Fruit fly (Drosophila melanogaster): ENCODE measurements around the gene chb.

chb gene

dm6 chr3L:21176935-21177581, 4.4 kb downstream of the chb start:
- peak; percentile 27 for TF ChIP-seq CG33017 (tag; optimal IDR thresholded peaks at IDR 0.05)
- peak; percentile 47 for TF ChIP-seq CG14711 (tag; optimal IDR thresholded peaks at IDR 0.05)
- no peak for TF ChIP-seq CG12768 (GFP tag; optimal IDR thresholded peaks at IDR 0.05)
- TF ChIP-seq CG1620 (GFP tag; optimal IDR thresholded peaks at IDR 0.05), result no peak

- TF ChIP-seq toe (GFP tag; optimal IDR thresholded peaks at IDR 0.05) (no peak), CG7101 (tag; optimal IDR thresholded peaks at IDR 0.05) (no peak), ovo (GFP tag; optimal IDR thresholded peaks at IDR 0.05) (no peak), cic (GFP tag; optimal IDR thresholded peaks at IDR 0.05) (no peak), CG12768 (GFP tag; optimal IDR thresholded peaks at IDR 0.05) (no peak), Clk (GFP tag; optimal IDR thresholded peaks at IDR 0.05) (no peak), CG5204 (GFP tag; optimal IDR thresholded peaks at IDR 0.05) (no peak), Hr96 (GFP tag; optimal IDR thresholded peaks at IDR 0.05) (no peak), CG33017 (tag; optimal IDR thresholded peaks at IDR 0.05) (no peak), kay (GFP tag; ENCODE audit: borderline replicate concordance) (no peak), CG1620 (GFP tag; optimal IDR thresholded peaks at IDR 0.05) (no peak), cnc (optimal IDR thresholded peaks at IDR 0.05) (no peak), Mnt (GFP tag; optimal IDR thresholded peaks at IDR 0.05) (no peak), CG11617 (GFP tag; optimal IDR thresholded peaks at IDR 0.05) (no peak), tj (GFP tag; optimal IDR thresholded peaks at IDR 0.05) (no peak), CG14711 (tag; optimal IDR thresholded peaks at IDR 0.05) (no peak), pad (GFP tag; optimal IDR thresholded peaks at IDR 0.05) (no peak), Crg-1 (GFP tag; optimal IDR thresholded peaks at IDR 0.05) (no peak), bab1 (GFP tag; optimal IDR thresholded peaks at IDR 0.05) (no peak)
Observed at dm6 chr3L:21185622-21186021, 13.0 kb downstream of the chb start.

DNA sequence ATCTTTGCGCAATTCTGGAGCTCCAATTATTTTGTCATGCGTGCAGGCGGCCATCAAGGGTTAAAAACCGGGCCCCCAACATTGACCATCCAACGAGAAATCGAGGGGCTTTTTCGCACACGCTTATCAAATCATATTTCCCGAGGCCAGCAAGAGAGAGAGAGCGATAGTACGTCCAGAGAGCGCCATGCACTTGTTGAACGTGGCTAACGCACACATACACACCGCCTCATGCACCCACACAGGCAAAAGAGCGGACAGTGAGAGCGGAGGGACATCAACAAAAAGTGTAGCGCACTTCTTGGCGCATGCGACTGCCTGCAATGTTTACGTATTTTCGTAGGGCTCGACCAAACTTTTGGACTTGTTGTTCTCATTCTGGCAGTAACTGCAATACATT, 13.8 kb downstream of the chb start:
- TF ChIP-seq bab1 (GFP tag; optimal IDR thresholded peaks at IDR 0.05), result no peak
- no peak for TF ChIP-seq kay (GFP tag; ENCODE audit: borderline replicate concordance)
- no peak for TF ChIP-seq Hr96 (GFP tag; optimal IDR thresholded peaks at IDR 0.05)
- TF ChIP-seq CG14711 (tag; optimal IDR thresholded peaks at IDR 0.05), result no peak
- no peak for TF ChIP-seq Clk (GFP tag; optimal IDR thresholded peaks at IDR 0.05)
- no peak for TF ChIP-seq CG1620 (GFP tag; optimal IDR thresholded peaks at IDR 0.05)
- TF ChIP-seq CG5204 (GFP tag; optimal IDR thresholded peaks at IDR 0.05), result no peak
- TF ChIP-seq cic (GFP tag; optimal IDR thresholded peaks at IDR 0.05), result no peak
- no peak for TF ChIP-seq ovo (GFP tag; optimal IDR thresholded peaks at IDR 0.05)
- TF ChIP-seq tj (GFP tag; optimal IDR thresholded peaks at IDR 0.05), result no peak
- no peak for TF ChIP-seq pad (GFP tag; optimal IDR thresholded peaks at IDR 0.05)
- no peak for TF ChIP-seq CG33017 (tag; optimal IDR thresholded peaks at IDR 0.05)

dm6 chr3L:21192024-21192423, 19.4 kb downstream of the chb start:
- TF ChIP-seq CG33017 (tag; optimal IDR thresholded peaks at IDR 0.05) (no peak), ovo (GFP tag; optimal IDR thresholded peaks at IDR 0.05) (no peak), cic (GFP tag; optimal IDR thresholded peaks at IDR 0.05) (no peak), kay (GFP tag; ENCODE audit: borderline replicate concordance) (no peak), CG7045 (GFP tag; optimal IDR thresholded peaks at IDR 0.05) (no peak), toe (GFP tag; optimal IDR thresholded peaks at IDR 0.05) (no peak), CG7101 (tag; optimal IDR thresholded peaks at IDR 0.05) (no peak), pad (GFP tag; optimal IDR thresholded peaks at IDR 0.05) (no peak), Clk (GFP tag; optimal IDR thresholded peaks at IDR 0.05) (no peak), Crg-1 (GFP tag; optimal IDR thresholded peaks at IDR 0.05) (no peak), CG12768 (GFP tag; optimal IDR thresholded peaks at IDR 0.05) (no peak), bab1 (GFP tag; optimal IDR thresholded peaks at IDR 0.05) (no peak), CG5204 (GFP tag; optimal IDR thresholded peaks at IDR 0.05) (no peak), Hr96 (GFP tag; optimal IDR thresholded peaks at IDR 0.05) (no peak)

DNA sequence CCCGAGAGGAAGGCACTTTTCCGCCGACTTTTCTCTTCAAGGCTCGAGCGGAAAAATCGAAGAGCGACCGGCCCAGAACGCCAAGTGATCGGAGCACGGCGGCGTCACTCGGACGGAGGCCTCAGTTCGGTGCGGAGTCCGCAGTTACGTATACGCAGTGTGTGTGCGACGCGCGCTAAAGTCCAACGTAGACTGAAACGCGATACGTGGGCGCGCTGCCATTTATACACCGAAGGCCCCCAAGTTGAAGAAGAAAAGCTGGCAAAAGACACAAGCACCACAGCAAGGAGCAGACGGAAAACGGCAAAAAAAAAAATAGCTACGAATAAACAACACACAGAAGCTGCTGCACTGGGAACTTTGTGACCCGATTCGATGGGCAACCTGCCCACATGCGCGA, 20.5 kb downstream of the chb start, which contains the start of gene CG42337:
CG42337 (minus strand) TSS at position 194 of the 400 bp plus-strand sequence.
- TF ChIP-seq CG12768 (GFP tag; optimal IDR thresholded peaks at IDR 0.05), result peak; percentile 42
- no peak for TF ChIP-seq ovo (GFP tag; optimal IDR thresholded peaks at IDR 0.05)
- TF ChIP-seq cic (GFP tag; optimal IDR thresholded peaks at IDR 0.05), result peak; percentile 55
- peak; percentile 60 for TF ChIP-seq Hr96 (GFP tag; optimal IDR thresholded peaks at IDR 0.05)
- peak; percentile 53 for TF ChIP-seq CG5204 (GFP tag; optimal IDR thresholded peaks at IDR 0.05)
- TF ChIP-seq CG1620 (GFP tag; optimal IDR thresholded peaks at IDR 0.05), result no peak
- TF ChIP-seq toe (GFP tag; optimal IDR thresholded peaks at IDR 0.05), result peak; percentile 55
- peak; percentile 43 for TF ChIP-seq Mnt (GFP tag; optimal IDR thresholded peaks at IDR 0.05)

- TF ChIP-seq Mnt (GFP tag; optimal IDR thresholded peaks at IDR 0.05) (peak; percentile 33), cnc (optimal IDR thresholded peaks at IDR 0.05) (no peak), cic (GFP tag; optimal IDR thresholded peaks at IDR 0.05) (peak; percentile 9)
Observed at dm6 chr3L:21194392-21194925, 21.8 kb downstream of the chb start.

DNA sequence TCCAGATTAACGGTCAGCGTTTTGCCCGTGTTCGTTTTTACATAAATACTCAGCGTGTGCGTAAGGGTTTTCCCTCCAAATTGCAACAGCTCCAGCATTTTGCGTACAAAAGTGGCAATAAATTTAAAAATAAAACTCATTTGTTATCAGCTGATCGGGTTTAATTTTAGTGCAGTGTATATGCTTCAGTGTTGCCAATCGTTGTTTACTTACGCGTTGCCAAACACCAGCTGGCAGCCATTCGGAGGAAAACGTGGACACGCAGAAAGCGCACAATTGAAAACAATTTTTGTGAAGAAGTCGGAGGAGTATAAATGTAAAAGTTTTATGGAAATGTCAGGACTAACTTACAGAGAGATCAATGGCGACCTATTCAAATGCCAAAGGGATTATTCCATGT, 23.9 kb downstream of the chb start, which contains the start of the genes Targ3 and park:
Targ3 (plus strand) TSS at position 269 of the 400 bp plus-strand sequence.
park (minus strand) TSS at position 291 of the 400 bp plus-strand sequence.
- TF ChIP-seq CG33017 (tag; optimal IDR thresholded peaks at IDR 0.05) (peak; percentile 9), CG12768 (GFP tag; optimal IDR thresholded peaks at IDR 0.05) (peak; percentile 9), Hr96 (GFP tag; optimal IDR thresholded peaks at IDR 0.05) (peak; percentile 31), cic (GFP tag; optimal IDR thresholded peaks at IDR 0.05) (peak; percentile 2), Crg-1 (GFP tag; optimal IDR thresholded peaks at IDR 0.05) (peak; percentile 82), cnc (optimal IDR thresholded peaks at IDR 0.05) (no peak), kay (GFP tag; ENCODE audit: borderline replicate concordance) (no peak), pad (GFP tag; optimal IDR thresholded peaks at IDR 0.05) (peak; percentile 1), Clk (GFP tag; optimal IDR thresholded peaks at IDR 0.05) (no peak), CG11617 (GFP tag; optimal IDR thresholded peaks at IDR 0.05) (peak; percentile 49), Mnt (GFP tag; optimal IDR thresholded peaks at IDR 0.05) (peak; percentile 37), toe (GFP tag; optimal IDR thresholded peaks at IDR 0.05) (peak; percentile 56), tj (GFP tag; optimal IDR thresholded peaks at IDR 0.05) (peak; percentile 30), CG5204 (GFP tag; optimal IDR thresholded peaks at IDR 0.05) (peak; percentile 59), CG14711 (tag; optimal IDR thresholded peaks at IDR 0.05) (peak; percentile 23), bab1 (GFP tag; optimal IDR thresholded peaks at IDR 0.05) (peak; percentile 50), CG1620 (GFP tag; optimal IDR thresholded peaks at IDR 0.05) (peak; percentile 85), CG7045 (GFP tag; optimal IDR thresholded peaks at IDR 0.05) (peak; percentile 14), ovo (GFP tag; optimal IDR thresholded peaks at IDR 0.05) (peak; percentile 53), CG7101 (tag; optimal IDR thresholded peaks at IDR 0.05) (peak; percentile 47)

Measured in whole organism, adult.